Worm (Caenorhabditis elegans) whole organism, L2 larva: ENCODE results near the gene F42F12.4.
"Not testable (repeated sequence)": the region's sequence is repeated elsewhere in the genome, so short reads cannot be mapped to it uniquely, and the experiment has no call there.

Source experiments
- C34F6.9 ChIP-seq: fragments of 150-350 bp; optimal IDR thresholded peaks from 2 replicates; lab custom pipeline; 2014; ENCODE audit warnings: missing biosample characterization, missing genetic modification characterization
- alr-1 ChIP-seq: fragments of 150-350 bp; optimal IDR thresholded peaks from 2 replicates; lab custom pipeline; 2014; ENCODE audit warnings: missing biosample characterization, missing genetic modification characterization
- aly-2 ChIP-seq: fragments of 150-350 bp; optimal IDR thresholded peaks from 2 replicates; lab custom pipeline; 2014; ENCODE audit warnings: missing biosample characterization, missing genetic modification characterization
- blmp-1 ChIP-seq: sonication (generic microtip); optimal IDR thresholded peaks from 2 replicates; lab custom pipeline; 2017; ENCODE audit warnings: missing genetic modification characterization, mild to moderate bottlenecking, missing compliant biosample characterization, antibody characterized with exemption, moderate library complexity; ENCODE audit not compliant: insufficient read depth
- ceh-82 ChIP-seq: fragments of 150-350 bp; optimal IDR thresholded peaks from 2 replicates; lab custom pipeline; 2014; ENCODE audit warnings: missing biosample characterization, missing genetic modification characterization
- crh-2 ChIP-seq: sonication (generic microtip); optimal IDR thresholded peaks from 2 replicates; lab custom pipeline; 2017; ENCODE audit warnings: missing biosample characterization, missing genetic modification characterization
- dmd-4 ChIP-seq: sonication (generic microtip); optimal IDR thresholded peaks from 2 replicates; lab custom pipeline; 2017; ENCODE audit warnings: missing biosample characterization, missing genetic modification characterization
- elt-1 ChIP-seq: fragments of 150-350 bp; optimal IDR thresholded peaks from 2 replicates; lab custom pipeline; 2014; ENCODE audit warnings: missing biosample characterization, missing genetic modification characterization
- gmeb-1 ChIP-seq: fragments of 150-350 bp; optimal IDR thresholded peaks from 2 replicates; lab custom pipeline; 2014; ENCODE audit warnings: missing biosample characterization, missing genetic modification characterization
- lin-11 ChIP-seq: fragments of 150-350 bp; sonication (generic microtip); optimal IDR thresholded peaks from 2 replicates; lab custom pipeline; 2014; ENCODE audit warnings: missing biosample characterization, missing genetic modification characterization, inconsistent platforms, mixed read lengths
- lsy-2 ChIP-seq, 2 experiments: fragments of 150-350 bp in 1 of 2; sonication (generic microtip) in 1 of 2; optimal IDR thresholded peaks; 2 replicates each; lab custom pipeline; 2014 to 2017; ENCODE audit warnings: missing biosample characterization in 2 of 2, missing genetic modification characterization in 2 of 2
- mab-5 ChIP-seq: fragments of 150-350 bp; optimal IDR thresholded peaks from 2 replicates; lab custom pipeline; 2014; ENCODE audit warnings: missing biosample characterization, missing genetic modification characterization
- mbf-1 ChIP-seq: sonication (generic microtip); optimal IDR thresholded peaks from 2 replicates; lab custom pipeline; 2017; ENCODE audit warnings: missing biosample characterization, missing genetic modification characterization
- nhr-10 ChIP-seq: sonication (generic microtip); optimal IDR thresholded peaks from 2 replicates; lab custom pipeline; 2017; ENCODE audit warnings: missing biosample characterization, missing genetic modification characterization
- nhr-11 ChIP-seq: fragments of 150-350 bp; optimal IDR thresholded peaks from 2 replicates; lab custom pipeline; 2014; ENCODE audit warnings: missing biosample characterization, missing genetic modification characterization
- nhr-129 ChIP-seq: fragments of 150-350 bp; optimal IDR thresholded peaks from 2 replicates; lab custom pipeline; 2014; ENCODE audit warnings: missing biosample characterization, missing genetic modification characterization
- nhr-21 ChIP-seq: fragments of 150-350 bp; optimal IDR thresholded peaks from 2 replicates; lab custom pipeline; 2014; ENCODE audit warnings: missing biosample characterization, missing genetic modification characterization
- nhr-23 ChIP-seq: fragments of 150-350 bp; optimal IDR thresholded peaks from 2 replicates; lab custom pipeline; 2014; ENCODE audit warnings: missing biosample characterization, missing genetic modification reagents, missing genetic modification characterization
- nhr-237 ChIP-seq: fragments of 150-350 bp; optimal IDR thresholded peaks from 2 replicates; lab custom pipeline; 2014; ENCODE audit warnings: missing biosample characterization, missing genetic modification characterization
- nhr-6 ChIP-seq: fragments of 150-350 bp; optimal IDR thresholded peaks from 2 replicates; lab custom pipeline; 2014; ENCODE audit warnings: missing biosample characterization, missing genetic modification characterization
- nhr-77 ChIP-seq: fragments of 150-350 bp; optimal IDR thresholded peaks from 2 replicates; lab custom pipeline; 2014; ENCODE audit warnings: missing biosample characterization, missing genetic modification characterization
- peb-1 ChIP-seq: fragments of 150-350 bp; optimal IDR thresholded peaks from 2 replicates; lab custom pipeline; 2014; ENCODE audit warnings: missing biosample characterization, missing genetic modification characterization
- sem-4 ChIP-seq: fragments of 150-350 bp; optimal IDR thresholded peaks from 2 replicates; lab custom pipeline; 2014; ENCODE audit warnings: missing biosample characterization, missing genetic modification reagents, missing genetic modification characterization
- skn-1 ChIP-seq: sonication (generic microtip); optimal IDR thresholded peaks from 2 replicates; lab custom pipeline; 2017; ENCODE audit warnings: missing biosample characterization, missing genetic modification characterization
- unc-39 ChIP-seq: fragments of 150-350 bp; optimal IDR thresholded peaks from 2 replicates; lab custom pipeline; 2014; ENCODE audit warnings: missing biosample characterization, missing genetic modification characterization
- unc-55 ChIP-seq: fragments of 150-350 bp; sonication (generic microtip); optimal IDR thresholded peaks from 3 replicates; lab custom pipeline; 2014; ENCODE audit warnings: missing biosample characterization, missing genetic modification reagents, missing genetic modification characterization
- unc-62 ChIP-seq: fragments of 150-350 bp; optimal IDR thresholded peaks from 2 replicates; lab custom pipeline; 2014; ENCODE audit warnings: missing biosample characterization, missing genetic modification reagents, missing genetic modification characterization
- zag-1 ChIP-seq: fragments of 150-350 bp; optimal IDR thresholded peaks from 2 replicates; lab custom pipeline; 2014; ENCODE audit warnings: missing biosample characterization, missing genetic modification characterization
- ztf-1 ChIP-seq: fragments of 200-800 bp; sonication (Bioruptor generic); conservative IDR thresholded peaks from 2 replicates; pipeline ENCODE4 v1.3.6; 2022; ENCODE audit warnings: missing genetic modification characterization, missing compliant biosample characterization
- ztf-11 ChIP-seq: sonication (generic microtip); optimal IDR thresholded peaks from 2 replicates; lab custom pipeline; 2017; ENCODE audit warnings: missing biosample characterization, missing genetic modification characterization

F42F12.4 gene

ce11 chrX:12317560-12317959 lies 35.2 kb downstream of the F42F12.4 start:
- TF ChIP-seq lin-11 (tag; lab: Kevin White, UChicago) (no peak), alr-1 (no peak), peb-1 (no peak), nhr-237 (no peak), ceh-82 (tag; lab: Kevin White, UChicago) (no peak), mab-5 (tag; lab: Kevin White, UChicago) (no peak), lsy-2 (tag; optimal IDR thresholded peaks at IDR 0.05; lab: Kevin White, UChicago) (no peak), nhr-6 (tag; lab: Kevin White, UChicago) (no peak), aly-2 (tag; lab: Kevin White, UChicago) (no peak), skn-1 (tag; lab: Kevin White, UChicago) (no peak), C34F6.9 (tag; lab: Kevin White, UChicago) (no peak)

DNA sequence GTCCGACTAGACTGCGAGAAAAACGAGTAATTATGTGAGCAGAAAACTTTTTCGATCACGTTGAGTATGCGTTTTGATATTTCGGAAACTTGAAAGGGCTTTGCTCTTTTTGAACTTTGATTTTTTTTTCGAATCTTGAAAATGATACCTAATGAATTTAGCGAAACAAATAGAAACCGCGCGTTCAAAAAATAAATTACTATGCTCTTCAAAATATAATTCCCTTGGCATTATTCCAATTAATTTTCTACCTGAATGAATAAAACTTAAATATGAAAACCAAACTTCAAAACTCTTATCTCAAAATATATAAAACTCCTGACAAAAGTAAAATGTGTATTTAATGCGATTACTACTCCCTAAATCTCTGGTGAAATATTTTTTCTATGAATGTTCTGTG lies 37.5 kb downstream of the F42F12.4 start, which contains the start of gene xtr-2:
xtr-2 (plus strand) TSS at position 301 of the 400 bp plus-strand sequence.
- no peak for TF ChIP-seq lin-11 (tag; lab: Kevin White, UChicago)
- TF ChIP-seq zag-1 (tag; lab: Kevin White, UChicago): no peak
- no peak for TF ChIP-seq mab-5 (tag; lab: Kevin White, UChicago)

ce11 chrX:12314395-12314794 lies 38.4 kb downstream of the F42F12.4 start:
- no peak for TF ChIP-seq unc-55
- no peak for TF ChIP-seq sem-4 (tag; lab: Kevin White, UChicago)
- TF ChIP-seq gmeb-1 (tag; lab: Kevin White, UChicago): no peak
- no peak for TF ChIP-seq C34F6.9 (tag; lab: Kevin White, UChicago)
- no peak for TF ChIP-seq ztf-1 (GFP tag; lab: Robert Waterston, UW)
- no peak for TF ChIP-seq nhr-23 (tag; lab: Kevin White, UChicago)
- TF ChIP-seq unc-39 (tag; lab: Kevin White, UChicago): no peak

- no peak for TF ChIP-seq blmp-1 (tag; lab: Kevin White, UChicago)
- TF ChIP-seq mbf-1 (tag; lab: Kevin White, UChicago): no peak
- no peak for TF ChIP-seq unc-39 (tag; lab: Kevin White, UChicago)
- TF ChIP-seq ztf-11 (tag; lab: Kevin White, UChicago): no peak
- TF ChIP-seq unc-62: no peak
- TF ChIP-seq ztf-1 (GFP tag; lab: Robert Waterston, UW): no peak
- no peak for TF ChIP-seq nhr-21 (tag; lab: Kevin White, UChicago)
- no peak for TF ChIP-seq nhr-11 (tag; lab: Kevin White, UChicago)
- TF ChIP-seq alr-1: no peak
- TF ChIP-seq skn-1 (tag; lab: Kevin White, UChicago): no peak
- TF ChIP-seq ceh-82 (tag; lab: Kevin White, UChicago): no peak
- no peak for TF ChIP-seq dmd-4 (tag; lab: Kevin White, UChicago)
Measured at ce11 chrX:12313779-12314178, 39.0 kb downstream of the F42F12.4 start.

- TF ChIP-seq C34F6.9 (tag; lab: Kevin White, UChicago); nhr-129 (tag; lab: Kevin White, UChicago); ztf-1 (GFP tag; lab: Robert Waterston, UW): not testable (repeated sequence)
Measured at ce11 chrX:12308045-12308499, 44.7 kb downstream of the F42F12.4 start, which contains the start of gene F17A2.16. F17A2.16 (plus strand) TSS chrX:12308449.

DNA sequence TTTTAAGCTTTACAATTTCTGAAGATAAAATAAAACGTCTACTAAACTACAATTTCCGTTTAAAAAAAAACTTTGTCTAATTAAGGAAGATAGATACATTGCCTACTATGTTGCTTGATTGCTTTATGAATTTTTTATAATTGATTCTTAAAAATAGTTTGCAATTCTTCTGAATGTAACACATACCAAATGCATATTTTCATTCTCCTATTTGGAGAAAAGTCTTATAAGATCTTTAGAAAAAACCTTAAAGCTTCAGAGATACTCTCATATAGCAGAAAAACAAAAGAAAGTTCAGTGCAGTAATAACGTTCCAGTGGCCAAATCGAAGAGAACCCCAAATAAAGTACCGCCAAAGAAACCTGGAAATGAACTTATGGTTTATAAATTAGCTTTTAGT lies 46.2 kb downstream of the F42F12.4 start, which contains the start of gene phf-32:
phf-32 (plus strand) TSS at position 301 of the 400 bp plus-strand sequence.
- TF ChIP-seq ztf-1 (GFP tag; lab: Robert Waterston, UW): no peak
- no peak for TF ChIP-seq aly-2 (tag; lab: Kevin White, UChicago)
- no peak for TF ChIP-seq gmeb-1 (tag; lab: Kevin White, UChicago)
- TF ChIP-seq blmp-1 (tag; lab: Kevin White, UChicago): no peak
- no peak for TF ChIP-seq nhr-23 (tag; lab: Kevin White, UChicago)
- TF ChIP-seq alr-1: no peak
- no peak for TF ChIP-seq ceh-82 (tag; lab: Kevin White, UChicago)
- TF ChIP-seq unc-39 (tag; lab: Kevin White, UChicago): no peak
- no peak for TF ChIP-seq nhr-77
- no peak for TF ChIP-seq elt-1

- TF ChIP-seq crh-2 (tag; lab: Kevin White, UChicago) (no peak), nhr-10 (tag; lab: Kevin White, UChicago) (no peak), lin-11 (tag; lab: Kevin White, UChicago) (no peak)
Measured at ce11 chrX:12304231-12304630, 48.5 kb downstream of the F42F12.4 start.
